Worm (Caenorhabditis elegans): ENCODE measurements around the gene lido-8.

ce11 chrII:3038453-3038909 lies 41.7 kb downstream of the lido-8 start, which contains the start of the genes B0454.26 and B0454.5:
- no peak for TF ChIP-seq tab-1 (GFP tag; IDR thresholded peaks at IDR 0.05)
- no peak for TF ChIP-seq ref-1 (GFP tag; conservative IDR thresholded peaks at IDR 0.05)
- no peak for TF ChIP-seq klf-2 (GFP tag; conservative IDR thresholded peaks at IDR 0.05)
- TF ChIP-seq ztf-29 (GFP tag; IDR thresholded peaks at IDR 0.05): no peak

Measured in whole organism, midembryonic.